Worm (Caenorhabditis elegans): ENCODE measurements around the gene cnk-1.
"Not testable (repeated sequence)": the region's sequence is repeated elsewhere in the genome, so short reads cannot be mapped to it uniquely, and the experiment has no call there.

ce11 chrIII:10221860-10222259 lies 49.2 kb upstream of the cnk-1 start, which contains the start of gene Y70G10A.4:
- TF ChIP-seq nhr-90 (tag; optimal IDR thresholded peaks at IDR 0.05; ENCODE audit: poor library complexity); lin-14 (GFP tag; optimal IDR thresholded peaks at IDR 0.05): not testable (repeated sequence)

Measured in whole organism, L1 larva.